Fruit fly (Drosophila melanogaster): Measurements from ENCODE around the gene CG32152.

Gene CG32152

DNA sequence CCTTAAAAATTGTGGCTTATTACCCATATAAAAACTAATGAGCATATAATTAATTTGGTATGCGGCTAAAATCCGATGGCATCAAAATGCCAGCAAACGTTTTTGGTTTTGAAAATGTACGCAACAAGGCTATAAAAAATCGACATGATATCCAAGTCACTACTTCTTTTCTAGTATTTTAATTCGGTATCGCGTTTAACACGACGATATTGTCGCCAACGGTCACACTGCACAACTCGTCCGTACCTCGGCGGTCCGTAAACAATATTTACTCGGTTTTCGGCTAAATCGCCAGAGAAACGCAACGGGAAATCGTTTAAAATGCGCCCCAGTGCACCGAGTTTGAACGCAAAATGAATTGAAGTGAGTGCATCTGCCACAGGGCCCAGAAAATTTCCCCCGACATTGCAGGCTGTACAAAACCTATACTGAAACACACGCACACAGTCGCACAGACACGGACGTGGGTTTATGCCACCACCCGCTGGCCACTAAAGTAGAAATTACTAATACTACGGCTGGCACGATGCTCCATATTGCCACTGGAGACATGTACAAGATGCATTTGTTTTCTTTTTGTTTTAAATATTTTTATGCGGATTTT lies 30.7 kb downstream of the CG32152 start, which contains the start of gene Taf4 (continued):
- no peak for TF ChIP-seq toy (GFP tag; IDR thresholded peaks at IDR 0.05)
- no peak for TF ChIP-seq CG5180 (GFP tag; optimal IDR thresholded peaks at IDR 0.05)
- TF ChIP-seq CG10321 (GFP tag; IDR thresholded peaks at IDR 0.05), result no peak
- TF ChIP-seq CG2889 (GFP tag; IDR thresholded peaks at IDR 0.05), result 0 out of 3 replicates have a peak, but pooled peaks have one; percentile 56
- no peak for TF ChIP-seq Bteb2 (GFP tag; optimal IDR thresholded peaks at IDR 0.05)
- TF ChIP-seq CG18262 (tag; optimal IDR thresholded peaks at IDR 0.05), result no peak
- no peak for TF ChIP-seq Xrp1 (GFP tag; IDR thresholded peaks at IDR 0.05)
- TF ChIP-seq CG18764 (GFP tag; optimal IDR thresholded peaks at IDR 0.05), result no peak
- no peak for TF ChIP-seq ken (GFP tag; IDR thresholded peaks at IDR 0.05)
- TF ChIP-seq sc (optimal IDR thresholded peaks at IDR 0.05), result no peak
- no peak for TF ChIP-seq sc (GFP tag; optimal IDR thresholded peaks at IDR 0.05)
- no peak for TF ChIP-seq row (GFP tag; IDR thresholded peaks at IDR 0.05)
- TF ChIP-seq sim (GFP tag; IDR thresholded peaks at IDR 0.05), result no peak
- peak; percentile 28 for TF ChIP-seq E2f2 (GFP tag; IDR thresholded peaks at IDR 0.05)
- no peak; the same call in 1 of the 2 replicates for TF ChIP-seq CG31224 (GFP tag; IDR thresholded peaks at IDR 0.05)
- no peak for TF ChIP-seq stwl (tag; optimal IDR thresholded peaks at IDR 0.05)
- no peak for TF ChIP-seq gt (GFP tag; IDR thresholded peaks at IDR 0.05)
- no peak for TF ChIP-seq CG13424 (tag; optimal IDR thresholded peaks at IDR 0.05)
- TF ChIP-seq psq (GFP tag; optimal IDR thresholded peaks at IDR 0.05), result no peak
- TF ChIP-seq sens (GFP tag), result no peak
- no peak for TF ChIP-seq H2.0 (GFP tag; IDR thresholded peaks at IDR 0.05)
- no peak for TF ChIP-seq CG13123 (GFP tag; optimal IDR thresholded peaks at IDR 0.05)
- TF ChIP-seq CG7357 (GFP tag; IDR thresholded peaks at IDR 0.05), result no peak
- TF ChIP-seq bigmax (GFP tag; optimal IDR thresholded peaks at IDR 0.05), result no peak
- TF ChIP-seq Side (GFP tag; optimal IDR thresholded peaks at IDR 0.05), result no peak
- TF ChIP-seq CG6654 (GFP tag; optimal IDR thresholded peaks at IDR 0.05), result no peak
- 0 out of 3 replicates have a peak, but pooled peaks have one; percentile 6 for TF ChIP-seq CG34224 (GFP tag; IDR thresholded peaks at IDR 0.05; ENCODE audit: partially characterized antibody)
- no peak for TF ChIP-seq ato (GFP tag; IDR thresholded peaks at IDR 0.05; ENCODE audit: partially characterized antibody)
- TF ChIP-seq CG15696 (tag; optimal IDR thresholded peaks at IDR 0.05), result no peak
- peak; percentile 47 for TF ChIP-seq Neu2 (GFP tag; optimal IDR thresholded peaks at IDR 0.05; ENCODE audit: borderline replicate concordance)
- no peak for TF ChIP-seq CG6765 (GFP tag; optimal IDR thresholded peaks at IDR 0.05)
- no peak for TF ChIP-seq nmo (GFP tag; optimal IDR thresholded peaks at IDR 0.05)
- TF ChIP-seq grn (GFP tag; optimal IDR thresholded peaks at IDR 0.05), result no peak
- peak; percentile 43 for TF ChIP-seq CG9797 (GFP tag; optimal IDR thresholded peaks at IDR 0.05)
- no peak for TF ChIP-seq Ravus (GFP tag; IDR thresholded peaks at IDR 0.05)
- peak; percentile 92 for TF ChIP-seq MESR4 (GFP tag; optimal IDR thresholded peaks at IDR 0.05)
- TF ChIP-seq CG2116 (GFP tag; optimal IDR thresholded peaks at IDR 0.05), result no peak
- TF ChIP-seq CG2120 (GFP tag; optimal IDR thresholded peaks at IDR 0.05), result no peak
- no peak for TF ChIP-seq cwo (GFP tag; optimal IDR thresholded peaks at IDR 0.05)
- TF ChIP-seq B-H1 (GFP tag; IDR thresholded peaks at IDR 0.05), result no peak
- TF ChIP-seq CG17186 (GFP tag; optimal IDR thresholded peaks at IDR 0.05), result no peak
